Worm (Caenorhabditis elegans): ENCODE results near the gene C46E10.3.

C46E10.3 gene

ce11 chrII:3688333-3688732, 32.8 kb upstream of the C46E10.3 start, which contains the start of gene ifas-1:
Gene ifas-1, minus strand, starts transcription at chrII:3688719.
- TF ChIP-seq unc-42 (tag; optimal IDR thresholded peaks at IDR 0.05) (no peak), hlh-30 (tag; optimal IDR thresholded peaks at IDR 0.05; ENCODE audit: insufficient read depth) (no peak), ama-1 (optimal IDR thresholded peaks at IDR 0.05) (no peak), K02D7.2 (tag; optimal IDR thresholded peaks at IDR 0.05) (no peak), zip-5 (tag; optimal IDR thresholded peaks at IDR 0.05) (no peak), hlh-13 (GFP tag; optimal IDR thresholded peaks at IDR 0.05) (no peak), hlh-15 (tag; optimal IDR thresholded peaks at IDR 0.05) (no peak), Y22D7AL.16 (tag; optimal IDR thresholded peaks at IDR 0.05) (no peak), madf-2 (tag; optimal IDR thresholded peaks at IDR 0.05) (no peak), ceh-22 (tag; optimal IDR thresholded peaks at IDR 0.05) (no peak), dmd-4 (tag; optimal IDR thresholded peaks at IDR 0.05; ENCODE audit: borderline replicate concordance) (no peak), pha-2 (tag; optimal IDR thresholded peaks at IDR 0.05) (no peak), pros-1 (tag; optimal IDR thresholded peaks at IDR 0.05) (no peak), elt-4 (tag; optimal IDR thresholded peaks at IDR 0.05) (no peak), unc-55 (GFP tag; optimal IDR thresholded peaks at IDR 0.05) (no peak), eyg-1 (tag; optimal IDR thresholded peaks at IDR 0.05) (no peak), ceh-24 (tag; optimal IDR thresholded peaks at IDR 0.05) (no peak), ceh-19 (GFP tag; optimal IDR thresholded peaks at IDR 0.05) (no peak), npax-4 (tag; optimal IDR thresholded peaks at IDR 0.05) (no peak), ceh-34 (tag; optimal IDR thresholded peaks at IDR 0.05) (no peak)

DNA sequence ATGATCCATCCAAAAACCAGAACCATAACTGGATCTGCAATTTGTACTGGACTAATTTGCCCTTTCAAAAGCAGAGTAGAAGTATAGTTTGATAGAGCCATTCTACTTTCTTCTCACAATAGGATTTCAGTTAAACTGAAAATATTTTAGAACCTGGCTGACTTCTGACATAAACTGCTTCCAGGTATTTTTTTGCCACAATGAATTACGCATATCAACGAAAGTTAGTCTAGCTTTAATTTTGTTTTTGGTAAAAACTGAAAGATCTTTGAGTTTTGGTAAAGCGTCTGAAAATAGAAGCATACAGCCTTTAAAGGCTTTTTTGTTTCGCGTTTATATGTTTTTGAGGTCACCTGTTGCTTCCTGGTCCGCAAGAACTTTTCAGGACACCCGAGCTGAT, 30.5 kb upstream of the C46E10.3 start, which contains the start of gene srx-101:
Gene srx-101 (minus strand): TSS at position 101 of the 400 bp plus-strand sequence.
- TF ChIP-seq tbx-7 (tag; optimal IDR thresholded peaks at IDR 0.05): no peak
- TF ChIP-seq dmd-4 (tag; optimal IDR thresholded peaks at IDR 0.05; ENCODE audit: borderline replicate concordance): no peak
- TF ChIP-seq eyg-1 (tag; optimal IDR thresholded peaks at IDR 0.05): no peak
- TF ChIP-seq unc-3 (GFP tag; conservative IDR thresholded peaks at IDR 0.05): no peak
- no peak for TF ChIP-seq unc-3 (tag; optimal IDR thresholded peaks at IDR 0.05)
- no peak for TF ChIP-seq unc-55 (GFP tag; optimal IDR thresholded peaks at IDR 0.05)
- no peak for TF ChIP-seq odd-2 (tag; optimal IDR thresholded peaks at IDR 0.05)
- TF ChIP-seq npax-4 (tag; optimal IDR thresholded peaks at IDR 0.05): no peak
- no peak for TF ChIP-seq ceh-9 (tag; optimal IDR thresholded peaks at IDR 0.05)
- TF ChIP-seq ceh-22 (tag; optimal IDR thresholded peaks at IDR 0.05): no peak
- no peak for TF ChIP-seq K02D7.2 (tag; optimal IDR thresholded peaks at IDR 0.05)
- no peak for TF ChIP-seq ceh-24 (tag; optimal IDR thresholded peaks at IDR 0.05)
- TF ChIP-seq Y22D7AL.16 (tag; optimal IDR thresholded peaks at IDR 0.05): no peak
- no peak for TF ChIP-seq ama-1 (optimal IDR thresholded peaks at IDR 0.05)
- TF ChIP-seq hlh-8 (tag; optimal IDR thresholded peaks at IDR 0.05): no peak
- TF ChIP-seq nhr-11 (tag; optimal IDR thresholded peaks at IDR 0.05): no peak
- no peak for TF ChIP-seq lim-6 (tag; optimal IDR thresholded peaks at IDR 0.05)
- TF ChIP-seq ahr-1 (tag; optimal IDR thresholded peaks at IDR 0.05): no peak
- no peak for TF ChIP-seq pha-2 (tag; optimal IDR thresholded peaks at IDR 0.05)

DNA sequence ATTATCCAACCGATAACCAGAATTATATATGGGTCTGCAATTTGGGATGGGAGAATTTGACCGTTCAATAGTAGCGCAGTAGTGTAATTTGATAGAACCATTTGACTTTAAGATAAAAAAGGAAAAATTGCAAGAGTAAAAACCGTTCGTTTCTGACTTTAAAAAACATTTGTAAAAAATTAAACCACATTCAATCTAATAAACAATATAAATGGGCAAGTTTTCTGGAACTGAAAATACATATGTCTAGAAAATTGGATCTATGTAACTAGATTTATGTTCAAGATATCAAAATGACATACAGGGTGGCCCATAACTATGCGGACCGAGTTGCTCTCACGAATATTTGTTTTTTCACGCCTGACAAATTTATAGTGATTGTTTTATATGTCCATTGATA, 26.5 kb upstream of the C46E10.3 start, which contains the start of gene srx-102:
Gene srx-102 (minus strand): TSS at position 101 of the 400 bp plus-strand sequence.
- TF ChIP-seq fax-1 (tag; optimal IDR thresholded peaks at IDR 0.05) (no peak), C38D4.7 (GFP tag; optimal IDR thresholded peaks at IDR 0.05) (no peak), ceh-14 (tag; optimal IDR thresholded peaks at IDR 0.05) (no peak), madf-2 (tag; optimal IDR thresholded peaks at IDR 0.05) (no peak), ceh-2 (tag; optimal IDR thresholded peaks at IDR 0.05) (no peak), unc-42 (tag; optimal IDR thresholded peaks at IDR 0.05) (no peak), F13H6.1 (tag; optimal IDR thresholded peaks at IDR 0.05) (no peak), T23F11.4 (GFP tag; optimal IDR thresholded peaks at IDR 0.05) (no peak), pax-1 (tag; optimal IDR thresholded peaks at IDR 0.05) (no peak), pha-4 (tag; optimal IDR thresholded peaks at IDR 0.05) (no peak), pros-1 (tag; optimal IDR thresholded peaks at IDR 0.05) (no peak), fkh-10 (GFP tag; optimal IDR thresholded peaks at IDR 0.05) (no peak), ceh-9 (tag; optimal IDR thresholded peaks at IDR 0.05) (no peak), hlh-6 (tag; optimal IDR thresholded peaks at IDR 0.05) (no peak), ama-1 (optimal IDR thresholded peaks at IDR 0.05) (no peak)

Measured in whole organism, late embryonic.